Worm (Caenorhabditis elegans) whole organism, young adult: ENCODE data around the gene F22B7.9.

Experiments
- F22D6.2 ChIP-seq: sonication (generic microtip); optimal IDR thresholded peaks from 2 replicates; lab custom pipeline; 2016; ENCODE audit warnings: mild to moderate bottlenecking, missing genetic modification characterization, missing compliant biosample characterization
- F55B11.4 ChIP-seq: sonication (generic microtip); optimal IDR thresholded peaks from 2 replicates; lab custom pipeline; 2016; ENCODE audit warnings: missing compliant biosample characterization, missing genetic modification characterization, borderline replicate concordance; ENCODE audit not compliant: insufficient read depth
- F57C9.4 ChIP-seq: sonication (generic microtip); optimal IDR thresholded peaks from 2 replicates; lab custom pipeline; 2017; ENCODE audit warnings: mild to moderate bottlenecking, missing genetic modification characterization, missing compliant biosample characterization
- K12H6.12 ChIP-seq: fragments of 200-800 bp; sonication (Bioruptor generic); optimal IDR thresholded peaks from 2 replicates; lab custom pipeline; 2018; ENCODE audit warnings: mild to moderate bottlenecking, missing genetic modification characterization, missing compliant biosample characterization
- T07F8.4 ChIP-seq: sonication (generic microtip); optimal IDR thresholded peaks from 2 replicates; lab custom pipeline; 2016; ENCODE audit warnings: mild to moderate bottlenecking, missing genetic modification characterization, moderate library complexity, missing compliant biosample characterization
- Y53G8AR.9 ChIP-seq: fragments of 200-800 bp; sonication (Bioruptor generic); conservative IDR thresholded peaks from 2 replicates; pipeline ENCODE4 v1.3.6; 2022; ENCODE audit warnings: missing genetic modification reagents, missing genetic modification characterization, missing compliant biosample characterization
- Y56A3A.18 ChIP-seq: fragments of 200-800 bp; sonication (Bioruptor generic); IDR thresholded peaks from 2 replicates; pipeline ENCODE4 v1.3.6; 2022; ENCODE audit warnings: missing genetic modification reagents, missing genetic modification characterization, missing compliant biosample characterization
- ZK185.1 ChIP-seq: sonication (generic microtip); optimal IDR thresholded peaks from 2 replicates; lab custom pipeline; 2016; ENCODE audit warnings: mild to moderate bottlenecking, missing genetic modification characterization, missing compliant biosample characterization; ENCODE audit not compliant: poor library complexity, severe bottlenecking
- attf-6 ChIP-seq: fragments of 200-800 bp; sonication (Bioruptor generic); IDR thresholded peaks from 2 replicates; pipeline ENCODE4 v1.3.6; 2022; ENCODE audit warnings: missing genetic modification reagents, missing genetic modification characterization, missing compliant biosample characterization
- bed-2 ChIP-seq: fragments of 200-800 bp; sonication (Bioruptor generic); IDR thresholded peaks from 2 replicates; pipeline ENCODE4 v1.3.6; 2022; ENCODE audit warnings: missing genetic modification reagents, missing genetic modification characterization, missing compliant biosample characterization
- ccch-3 ChIP-seq: fragments of 200-800 bp; sonication (Bioruptor generic); optimal IDR thresholded peaks from 2 replicates; lab custom pipeline; 2018; ENCODE audit warnings: mild to moderate bottlenecking, missing genetic modification characterization, missing compliant biosample characterization
- cebp-1 ChIP-seq, 2 experiments: fragments of 200-800 bp in 1 of 2; sonication (Bioruptor generic) in 1 of 2; sonication (generic microtip) in 1 of 2; IDR thresholded peaks in 1 of 2; optimal IDR thresholded peaks in 1 of 2; 2 replicates each; pipeline versions ENCODE4 v1.3.6 to Lab custom; 2017 to 2022; ENCODE audit warnings: missing compliant biosample characterization in 2 of 2, missing genetic modification characterization in 2 of 2, mild to moderate bottlenecking in 1 of 2, missing genetic modification reagents in 1 of 2, moderate library complexity in 1 of 2
- ceh-40 ChIP-seq: fragments of 200-800 bp; sonication (Bioruptor generic); IDR thresholded peaks from 2 replicates; pipeline ENCODE4 v1.3.6; 2022; ENCODE audit warnings: missing genetic modification characterization, missing compliant biosample characterization
- ceh-79 ChIP-seq: sonication (generic microtip); optimal IDR thresholded peaks from 2 replicates; lab custom pipeline; 2017; ENCODE audit warnings: mild to moderate bottlenecking, missing genetic modification characterization, missing compliant biosample characterization
- die-1 ChIP-seq: sonication (generic microtip); optimal IDR thresholded peaks from 2 replicates; lab custom pipeline; 2016; ENCODE audit warnings: missing genotype, mild to moderate bottlenecking, missing genetic modification characterization, missing compliant biosample characterization
- dox-1 ChIP-seq: fragments of 200-800 bp; sonication (Bioruptor generic); IDR thresholded peaks from 2 replicates; pipeline ENCODE4 v1.3.6; 2022; ENCODE audit warnings: missing genetic modification reagents, missing genetic modification characterization, missing compliant biosample characterization
- gei-17 ChIP-seq: fragments of 200-800 bp; sonication (Bioruptor generic); optimal IDR thresholded peaks from 2 replicates; lab custom pipeline; 2018; ENCODE audit warnings: mild to moderate bottlenecking, missing genetic modification characterization, missing compliant biosample characterization
- him-1 ChIP-seq: sonication (generic microtip); optimal IDR thresholded peaks from 2 replicates; lab custom pipeline; 2016; ENCODE audit warnings: missing genotype, missing genetic modification reagents, missing genetic modification characterization, missing compliant biosample characterization
- hmg-1.2 ChIP-seq: fragments of 200-800 bp; sonication (Bioruptor generic); IDR thresholded peaks from 2 replicates; pipeline ENCODE4 v1.3.6; 2022; ENCODE audit warnings: missing genetic modification reagents, missing genetic modification characterization, missing compliant biosample characterization
- hmg-20 ChIP-seq: fragments of 200-800 bp; sonication (Bioruptor generic); IDR thresholded peaks from 2 replicates; pipeline ENCODE4 v1.3.6; 2022; ENCODE audit warnings: missing genetic modification reagents, missing genetic modification characterization, missing compliant biosample characterization
- hrde-1 ChIP-seq: sonication (generic microtip); optimal IDR thresholded peaks from 2 replicates; lab custom pipeline; 2016; ENCODE audit warnings: missing genetic modification characterization, mild to moderate bottlenecking, missing compliant biosample characterization, moderate library complexity, missing genotype, missing genetic modification reagents, borderline replicate concordance
- hsf-1 ChIP-seq: fragments of 200-800 bp; sonication (Bioruptor generic); IDR thresholded peaks from 2 replicates; pipeline ENCODE4 v1.3.6; 2022; ENCODE audit warnings: missing genetic modification reagents, missing genetic modification characterization, missing compliant biosample characterization
- lag-1 ChIP-seq: fragments of 200-800 bp; sonication (Bioruptor generic); IDR thresholded peaks from 2 replicates; pipeline ENCODE4 v1.3.6; 2022; ENCODE audit warnings: missing genetic modification reagents, missing genetic modification characterization, missing compliant biosample characterization
- lsy-27 ChIP-seq: sonication (generic microtip); optimal IDR thresholded peaks from 2 replicates; lab custom pipeline; 2017; ENCODE audit warnings: missing genetic modification characterization, mild to moderate bottlenecking, missing compliant biosample characterization, antibody characterized with exemption, missing genotype, borderline replicate concordance; ENCODE audit not compliant: insufficient read depth
- madf-10 ChIP-seq: sonication (generic microtip); optimal IDR thresholded peaks from 2 replicates; lab custom pipeline; 2016; ENCODE audit warnings: mild to moderate bottlenecking, missing genetic modification characterization, missing compliant biosample characterization
- madf-3 ChIP-seq: fragments of 200-800 bp; sonication (Bioruptor generic); IDR thresholded peaks from 2 replicates; pipeline ENCODE4 v1.3.6; 2022; ENCODE audit warnings: missing genetic modification reagents, missing genetic modification characterization, missing compliant biosample characterization
- madf-6 ChIP-seq: fragments of 200-800 bp; sonication (Bioruptor generic); IDR thresholded peaks from 2 replicates; pipeline ENCODE4 v1.3.6; 2022; ENCODE audit warnings: missing genetic modification reagents, missing genetic modification characterization, missing compliant biosample characterization
- mcd-1 ChIP-seq: fragments of 200-800 bp; sonication (Bioruptor generic); IDR thresholded peaks from 2 replicates; pipeline ENCODE4 v1.3.6; 2022; ENCODE audit warnings: missing genetic modification reagents, missing genetic modification characterization, missing compliant biosample characterization
- nfya-1 ChIP-seq: sonication (generic microtip); optimal IDR thresholded peaks from 2 replicates; lab custom pipeline; 2017; ENCODE audit warnings: antibody characterized with exemption, missing compliant biosample characterization, missing genetic modification characterization, borderline replicate concordance; ENCODE audit not compliant: insufficient read depth
- nfyb-1 ChIP-seq: fragments of 200-800 bp; sonication (Bioruptor generic); IDR thresholded peaks from 2 replicates; pipeline ENCODE4 v1.3.6; 2022; ENCODE audit warnings: missing genetic modification reagents, missing genetic modification characterization, missing compliant biosample characterization
- nhr-179 ChIP-seq: sonication (generic microtip); optimal IDR thresholded peaks from 2 replicates; lab custom pipeline; 2016; ENCODE audit warnings: mild to moderate bottlenecking, missing genetic modification characterization, missing compliant biosample characterization
- pbrm-1 ChIP-seq: fragments of 200-800 bp; sonication (Bioruptor generic); IDR thresholded peaks from 2 replicates; pipeline ENCODE4 v1.3.6; 2022; ENCODE audit warnings: missing genetic modification reagents, missing genetic modification characterization, missing compliant biosample characterization
- pha-4 ChIP-seq: fragments of 150-350 bp; sonication (generic microtip); optimal IDR thresholded peaks from 2 replicates; lab custom pipeline; 2014; ENCODE audit warnings: missing biosample characterization, missing genetic modification reagents, missing genetic modification characterization
- rcor-1 ChIP-seq: fragments of 200-800 bp; sonication (Bioruptor generic); IDR thresholded peaks from 2 replicates; pipeline ENCODE4 v1.3.6; 2022; ENCODE audit warnings: missing genetic modification reagents, missing genetic modification characterization, missing compliant biosample characterization
- repo-1 ChIP-seq: sonication (generic microtip); optimal IDR thresholded peaks from 2 replicates; lab custom pipeline; 2017; ENCODE audit warnings: mild to moderate bottlenecking, missing genetic modification characterization, missing compliant biosample characterization
- snpc-1.1 ChIP-seq: sonication (generic microtip); optimal IDR thresholded peaks from 2 replicates; lab custom pipeline; 2017; ENCODE audit warnings: missing genetic modification characterization, mild to moderate bottlenecking, missing compliant biosample characterization, antibody characterized with exemption, moderate library complexity, missing genotype, missing genetic modification reagents; ENCODE audit not compliant: insufficient read depth
- snpc-4 ChIP-seq, 5 experiments: fragments of 150-350 bp in 1 of 5; sonication (generic microtip) in 4 of 5; optimal IDR thresholded peaks; 2 replicates each; lab custom pipeline; 2014 to 2018; ENCODE audit warnings: missing genetic modification characterization in 5 of 5, missing biosample characterization in 3 of 5, antibody characterized with exemption in 2 of 5, mild to moderate bottlenecking in 2 of 5, missing compliant biosample characterization in 2 of 5, missing genotype in 2 of 5, moderate library complexity in 2 of 5, missing genetic modification reagents in 1 of 5
- tbp1 ChIP-seq: fragments of 200-800 bp; sonication (Bioruptor generic); optimal IDR thresholded peaks from 2 replicates; lab custom pipeline; 2018; ENCODE audit warnings: mild to moderate bottlenecking, missing genetic modification characterization, missing compliant biosample characterization
- tlf-1 ChIP-seq: fragments of 200-800 bp; sonication (Bioruptor generic); optimal IDR thresholded peaks from 2 replicates; lab custom pipeline; 2018; ENCODE audit warnings: mild to moderate bottlenecking, missing genetic modification characterization, missing compliant biosample characterization
- zfh-2 ChIP-seq: fragments of 200-800 bp; sonication (Bioruptor generic); conservative IDR thresholded peaks from 2 replicates; pipeline ENCODE4 v1.3.6; 2022; ENCODE audit warnings: missing genetic modification reagents, missing genetic modification characterization, missing compliant biosample characterization
- zim-3 ChIP-seq: sonication (generic microtip); optimal IDR thresholded peaks from 2 replicates; lab custom pipeline; 2017; ENCODE audit warnings: mild to moderate bottlenecking, missing genetic modification characterization, moderate library complexity, missing compliant biosample characterization
- ztf-18 ChIP-seq: sonication (generic microtip); optimal IDR thresholded peaks from 2 replicates; lab custom pipeline; 2016; ENCODE audit warnings: missing genotype, mild to moderate bottlenecking, missing genetic modification characterization, missing compliant biosample characterization
- ztf-22 ChIP-seq: fragments of 200-800 bp; sonication (Bioruptor generic); optimal IDR thresholded peaks from 2 replicates; lab custom pipeline; 2018; ENCODE audit warnings: mild to moderate bottlenecking, missing genetic modification characterization, moderate library complexity, missing compliant biosample characterization
- ztf-25 ChIP-seq: fragments of 200-800 bp; sonication (Bioruptor generic); IDR thresholded peaks from 2 replicates; pipeline ENCODE4 v1.3.6; 2022; ENCODE audit warnings: missing genetic modification reagents, missing genetic modification characterization, missing compliant biosample characterization
- ztf-3 ChIP-seq: fragments of 200-800 bp; sonication (Bioruptor generic); optimal IDR thresholded peaks from 2 replicates; lab custom pipeline; 2018; ENCODE audit warnings: mild to moderate bottlenecking, missing genetic modification characterization, missing compliant biosample characterization

The F22B7.9 gene

ce11 chrIII:8685590-8686240, 32.0 kb upstream of the F22B7.9 start (continued):
- TF ChIP-seq dox-1: no peak
- TF ChIP-seq madf-6 (GFP tag; lab: Robert Waterston, UW): peak; percentile 63
- TF ChIP-seq snpc-1.1: no peak
- peak; percentile 79 for TF ChIP-seq Y56A3A.18 (GFP tag; lab: Robert Waterston, UW)
- no peak for TF ChIP-seq madf-10 (tag; lab: Kevin White, UChicago)
- TF ChIP-seq hmg-1.2 (GFP tag; lab: Robert Waterston, UW): peak; percentile 26; the same call in 1 of the 2 replicates
- no peak for TF ChIP-seq lsy-27 (tag; lab: Kevin White, UChicago)
- no peak for TF ChIP-seq gei-17
- no peak for TF ChIP-seq zim-3 (tag; lab: Kevin White, UChicago)
- no peak for TF ChIP-seq zfh-2 (GFP tag; lab: Robert Waterston, UW)
- TF ChIP-seq ceh-40 (GFP tag; lab: Robert Waterston, UW): peak; percentile 81
- TF ChIP-seq ztf-25: no peak
- TF ChIP-seq bed-2 (GFP tag; lab: Robert Waterston, UW): no peak
- TF ChIP-seq die-1 (tag; lab: Kevin White, UChicago): no peak
- no peak for TF ChIP-seq K12H6.12 (tag; lab: Kevin White, UChicago)
- no peak for TF ChIP-seq nfya-1 (tag; lab: Kevin White, UChicago)
- no peak for TF ChIP-seq hrde-1 (tag; lab: Kevin White, UChicago)
- peak; percentile 12; the same call in 1 of the 2 replicates for TF ChIP-seq mcd-1 (GFP tag; lab: Robert Waterston, UW)
- TF ChIP-seq pha-4 (tag; lab: Kevin White, UChicago): no peak
- TF ChIP-seq hmg-20: no peak
- no peak for TF ChIP-seq rcor-1
- TF ChIP-seq madf-3 (GFP tag; lab: Robert Waterston, UW): 0 out of 2 replicates have a peak, but pooled peaks have one; percentile 56
- TF ChIP-seq repo-1 (tag; lab: Kevin White, UChicago): peak; percentile 71
- TF ChIP-seq nfyb-1: peak; percentile 80
- no peak for TF ChIP-seq him-1
- TF ChIP-seq hsf-1: 0 out of 2 replicates have a peak, but pooled peaks have one; percentile 24
- TF ChIP-seq F57C9.4: peak; percentile 64
- peak; percentile 28 for TF ChIP-seq ZK185.1 (tag; lab: Kevin White, UChicago)
- peak; percentile 66; the same call in 1 of the 2 replicates for TF ChIP-seq Y53G8AR.9 (GFP tag; lab: Robert Waterston, UW)
- TF ChIP-seq ztf-3 (GFP tag; lab: Kevin White, UChicago): peak; percentile 17
- TF ChIP-seq pbrm-1: peak; percentile 60; the same call in 1 of the 2 replicates
- no peak for TF ChIP-seq snpc-4 (GFP tag; optimal IDR thresholded peaks at IDR 0.05; lab: Kevin White, UChicago)
- no peak for TF ChIP-seq snpc-4 (tag; optimal IDR thresholded peaks at IDR 0.05; lab: Kevin White, UChicago)
- TF ChIP-seq ztf-22: no peak
- TF ChIP-seq T07F8.4 (tag; lab: Kevin White, UChicago): no peak
- no peak for TF ChIP-seq tbp1 (GFP tag; lab: Kevin White, UChicago)
- TF ChIP-seq ceh-79 (tag; lab: Kevin White, UChicago): peak; percentile 9
- no peak for TF ChIP-seq F22D6.2
- TF ChIP-seq ztf-18 (tag; lab: Kevin White, UChicago): no peak
- TF ChIP-seq lag-1 (GFP tag; lab: Robert Waterston, UW): no peak
- no peak for TF ChIP-seq attf-6 (GFP tag; lab: Robert Waterston, UW)
- TF ChIP-seq ccch-3: no peak
- TF ChIP-seq tlf-1 (GFP tag; lab: Kevin White, UChicago): peak; percentile 71
- TF ChIP-seq cebp-1 (GFP tag; IDR thresholded peaks at IDR 0.05; lab: Robert Waterston, UW): peak; percentile 42; the same call in 1 of the 2 replicates
- peak; percentile 53 for TF ChIP-seq cebp-1 (tag; optimal IDR thresholded peaks at IDR 0.05; lab: Kevin White, UChicago)
- TF ChIP-seq F55B11.4 (tag; lab: Kevin White, UChicago): no peak
- no peak for TF ChIP-seq nhr-179
